Worm (Caenorhabditis elegans) whole organism, midembryonic: ENCODE data around the gene sec-31.
A peak's percentile ranks its signal among the peaks of the same experiment; 100 is the strongest.

Experiments
- T22C8.4 ChIP-seq: fragments of 200-800 bp; sonication (Bioruptor generic); IDR thresholded peaks from 2 replicates; pipeline ENCODE4 v1.3.6; 2022; ENCODE audit warnings: missing genetic modification characterization, missing compliant biosample characterization
- cog-1 ChIP-seq: sonication (generic microtip); optimal IDR thresholded peaks from 2 replicates; lab custom pipeline; 2016; ENCODE audit warnings: missing genetic modification characterization, missing compliant biosample characterization
- flt-1 ChIP-seq: fragments of 200-800 bp; sonication (Bioruptor generic); IDR thresholded peaks from 2 replicates; pipeline ENCODE4 v1.3.6; 2022; ENCODE audit warnings: missing genetic modification characterization, missing compliant biosample characterization
- klf-2 ChIP-seq: fragments of 200-800 bp; sonication (Bioruptor generic); conservative IDR thresholded peaks from 2 replicates; pipeline ENCODE4 v1.3.6; 2022; ENCODE audit warnings: missing genetic modification reagents, missing genetic modification characterization, missing compliant biosample characterization
- med-1 ChIP-seq: sonication (generic microtip); optimal IDR thresholded peaks from 2 replicates; lab custom pipeline; 2017; ENCODE audit warnings: missing genetic modification characterization, mild to moderate bottlenecking, missing compliant biosample characterization, antibody characterized with exemption, missing genetic modification reagents; ENCODE audit not compliant: insufficient read depth
- ref-1 ChIP-seq: fragments of 200-800 bp; sonication (Bioruptor generic); conservative IDR thresholded peaks from 2 replicates; pipeline ENCODE4 v1.3.6; 2022; ENCODE audit warnings: missing genetic modification reagents, missing genetic modification characterization, missing compliant biosample characterization
- tab-1 ChIP-seq: fragments of 200-800 bp; sonication (Bioruptor generic); IDR thresholded peaks from 2 replicates; pipeline ENCODE4 v1.3.6; 2022; ENCODE audit warnings: missing genetic modification characterization, missing compliant biosample characterization
- ztf-23 ChIP-seq: fragments of 200-800 bp; sonication (Bioruptor generic); IDR thresholded peaks from 2 replicates; pipeline ENCODE4 v1.3.6; 2022; ENCODE audit warnings: missing genetic modification reagents, missing genetic modification characterization, missing compliant biosample characterization
- ztf-29 ChIP-seq: fragments of 200-800 bp; sonication (Bioruptor generic); IDR thresholded peaks from 2 replicates; pipeline ENCODE4 v1.3.6; 2022; ENCODE audit warnings: missing genetic modification reagents, missing genetic modification characterization, missing compliant biosample characterization

sec-31 gene

DNA sequence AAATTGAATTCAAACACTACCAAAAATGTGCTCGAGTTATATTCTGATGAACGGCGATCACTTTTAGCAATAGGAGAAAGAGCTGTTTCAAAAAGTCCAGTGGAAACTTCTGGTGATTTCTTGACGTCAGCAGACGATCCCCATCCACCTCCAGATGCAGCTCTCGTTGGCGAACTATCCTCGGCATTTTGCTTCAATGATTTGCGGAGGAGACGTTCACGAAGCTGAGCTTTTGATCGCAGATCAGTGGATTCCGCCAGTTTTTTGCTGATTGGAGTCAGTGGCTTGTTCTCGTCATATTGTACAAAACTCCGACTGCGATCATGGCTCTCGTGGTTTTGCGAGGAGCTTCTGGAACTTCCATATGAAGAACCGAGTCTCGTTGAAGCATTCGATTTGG lies 35.4 kb downstream of the sec-31 start:
- TF ChIP-seq tab-1 (GFP tag; lab: Robert Waterston, UW) (no peak), cog-1 (tag; lab: Kevin White, UChicago) (no peak), ref-1 (GFP tag; lab: Robert Waterston, UW) (no peak), med-1 (GFP tag; lab: Kevin White, UChicago) (no peak), ztf-23 (GFP tag; lab: Robert Waterston, UW) (no peak), flt-1 (GFP tag; lab: Robert Waterston, UW) (no peak), T22C8.4 (GFP tag; lab: Robert Waterston, UW) (no peak), ztf-29 (GFP tag; lab: Robert Waterston, UW) (no peak), klf-2 (no peak)

DNA sequence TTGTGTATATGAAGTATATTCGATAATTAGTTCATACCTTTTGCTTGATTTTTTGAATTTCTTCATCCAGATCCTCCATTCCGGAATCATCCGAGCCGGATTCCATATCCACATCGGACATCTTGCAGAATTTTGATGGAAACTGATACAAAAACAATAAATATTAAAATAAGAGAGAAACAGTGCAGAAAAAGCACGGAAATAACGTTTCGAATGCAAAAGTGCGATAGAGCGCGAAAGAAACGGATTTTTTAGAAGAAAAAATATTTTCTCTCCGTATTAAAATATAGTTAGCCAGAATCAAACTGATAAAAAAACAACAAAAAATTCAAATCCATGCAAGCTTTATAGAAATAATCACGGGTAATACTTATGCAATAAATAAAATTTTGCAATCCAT lies 38.8 kb downstream of the sec-31 start, which contains the start of gene sart-3:
TSS of gene sart-3 (minus strand) at position 219 of the 400 bp plus-strand sequence.
- TF ChIP-seq tab-1 (GFP tag; lab: Robert Waterston, UW), result no peak
- no peak for TF ChIP-seq med-1 (GFP tag; lab: Kevin White, UChicago)
- TF ChIP-seq flt-1 (GFP tag; lab: Robert Waterston, UW), result no peak
- TF ChIP-seq ref-1 (GFP tag; lab: Robert Waterston, UW), result no peak
- no peak for TF ChIP-seq T22C8.4 (GFP tag; lab: Robert Waterston, UW)
- TF ChIP-seq ztf-23 (GFP tag; lab: Robert Waterston, UW), result no peak

DNA sequence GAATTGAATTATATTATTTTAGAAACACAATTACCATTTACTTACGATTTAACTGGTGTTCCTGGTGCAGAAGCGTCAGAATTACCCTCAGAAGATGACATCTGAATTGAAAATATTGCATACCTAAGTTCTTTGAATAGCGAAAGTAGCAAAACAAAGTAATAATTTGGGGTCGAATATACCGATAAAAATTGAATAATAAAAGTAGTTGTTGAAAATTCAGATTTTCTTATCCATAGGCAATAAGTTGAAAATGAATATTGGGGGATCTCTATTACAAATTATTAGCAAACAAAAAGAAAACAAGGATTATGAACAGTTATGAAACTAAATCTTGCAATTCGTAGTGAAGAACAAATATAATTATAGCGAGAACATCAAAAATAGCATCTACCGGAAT lies 42.3 kb downstream of the sec-31 start, which contains the start of gene leo-1:
TSS of gene leo-1 (minus strand) at position 101 of the 400 bp plus-strand sequence.
- TF ChIP-seq ztf-29 (GFP tag; lab: Robert Waterston, UW) (no peak), klf-2 (no peak), flt-1 (GFP tag; lab: Robert Waterston, UW) (no peak), tab-1 (GFP tag; lab: Robert Waterston, UW) (no peak), ztf-23 (GFP tag; lab: Robert Waterston, UW) (no peak), T22C8.4 (GFP tag; lab: Robert Waterston, UW) (no peak), ref-1 (GFP tag; lab: Robert Waterston, UW) (no peak)

DNA sequence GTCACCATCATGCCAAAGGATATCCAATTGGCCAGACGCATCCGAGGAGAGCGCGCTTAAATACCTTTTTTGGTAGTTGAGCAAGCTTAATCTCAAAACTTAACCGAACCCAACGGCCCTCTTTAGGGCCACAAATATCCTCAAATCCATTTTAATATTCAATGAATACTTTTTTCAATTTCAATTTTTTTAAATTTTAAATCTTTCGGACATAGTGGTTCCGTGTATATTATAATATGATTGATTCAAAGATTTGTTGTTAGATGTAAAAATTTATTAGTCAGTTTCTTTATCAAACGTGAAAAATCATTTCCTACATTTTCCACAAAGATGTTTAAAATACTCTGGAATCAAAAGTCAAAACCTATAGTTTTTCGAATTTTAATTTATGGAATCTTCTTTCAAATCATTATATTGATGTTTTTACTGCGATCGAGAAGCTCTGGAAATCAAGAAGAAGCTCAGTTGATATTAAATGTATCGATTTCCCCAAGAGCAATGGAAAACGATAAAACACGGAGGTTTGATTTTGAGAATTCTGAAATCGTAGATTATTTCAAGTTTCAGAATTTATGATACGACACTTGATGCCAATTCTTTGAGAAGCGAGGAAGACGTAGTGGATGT lies 44.5 kb downstream of the sec-31 start, which contains the start of gene B0035.21:
TSS of gene B0035.21 (plus strand) at position 322 of the 627 bp plus-strand sequence.
- TF ChIP-seq ref-1 (GFP tag; lab: Robert Waterston, UW), result no peak
- no peak for TF ChIP-seq med-1 (GFP tag; lab: Kevin White, UChicago)
- TF ChIP-seq ztf-29 (GFP tag; lab: Robert Waterston, UW), result no peak

DNA sequence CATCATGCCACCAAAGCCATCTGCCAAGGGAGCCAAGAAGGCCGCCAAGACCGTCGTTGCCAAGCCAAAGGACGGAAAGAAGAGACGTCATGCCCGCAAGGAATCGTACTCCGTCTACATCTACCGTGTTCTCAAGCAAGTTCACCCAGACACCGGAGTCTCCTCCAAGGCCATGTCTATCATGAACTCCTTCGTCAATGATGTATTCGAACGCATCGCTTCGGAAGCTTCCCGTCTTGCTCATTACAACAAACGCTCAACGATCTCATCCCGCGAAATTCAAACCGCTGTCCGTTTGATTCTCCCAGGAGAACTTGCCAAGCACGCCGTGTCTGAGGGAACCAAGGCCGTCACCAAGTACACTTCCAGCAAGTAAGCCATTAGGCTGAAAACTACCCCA lies 46.9 kb downstream of the sec-31 start, which contains the start of gene his-48:
TSS of gene his-48 (plus strand) at position 5 of the 400 bp plus-strand sequence.
- peak; percentile 38; the same call in 1 of the 2 replicates for TF ChIP-seq flt-1 (GFP tag; lab: Robert Waterston, UW)

DNA sequence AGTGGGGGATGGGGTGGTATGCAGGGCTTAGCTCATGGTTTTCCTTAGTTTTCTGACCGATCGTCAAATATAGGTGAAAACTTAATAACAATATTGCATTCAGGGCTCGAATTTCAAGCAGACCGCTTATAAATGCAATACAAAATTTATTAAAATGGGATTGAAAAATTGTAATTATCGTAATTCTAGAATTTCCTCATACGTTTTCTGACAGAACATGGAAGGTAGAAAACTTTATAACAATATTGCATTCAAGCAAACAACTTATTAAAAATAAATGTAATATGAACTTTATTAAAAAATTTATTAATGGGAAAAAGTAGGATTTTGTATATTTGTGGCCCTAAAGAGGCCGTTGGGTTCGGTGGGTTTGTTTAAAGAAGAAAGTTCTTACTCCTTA lies 47.9 kb downstream of the sec-31 start:
- no peak for TF ChIP-seq flt-1 (GFP tag; lab: Robert Waterston, UW)

DNA sequence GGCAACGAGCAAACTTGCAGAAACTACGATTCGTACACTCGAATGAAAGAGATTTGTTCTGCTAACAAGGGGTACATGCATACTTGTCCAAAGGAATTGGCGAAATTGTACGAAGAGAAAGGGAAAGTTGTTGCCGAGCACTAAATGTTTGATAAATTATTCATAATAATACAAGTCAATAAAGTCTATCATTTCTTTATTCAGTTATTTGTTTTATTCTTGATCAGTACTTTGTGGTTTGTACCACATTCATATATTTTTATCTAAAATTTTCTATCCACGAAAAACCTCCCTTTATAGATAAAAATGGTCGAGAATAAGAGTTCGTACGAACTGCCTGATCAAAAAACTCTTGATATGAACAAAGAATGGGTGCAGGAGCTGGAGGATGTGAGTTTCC lies 51.1 kb downstream of the sec-31 start, which contains the start of gene edg-1:
TSS of gene edg-1 (plus strand) at position 301 of the 400 bp plus-strand sequence.
- TF ChIP-seq med-1 (GFP tag; lab: Kevin White, UChicago), result no peak
- no peak for TF ChIP-seq tab-1 (GFP tag; lab: Robert Waterston, UW)

DNA sequence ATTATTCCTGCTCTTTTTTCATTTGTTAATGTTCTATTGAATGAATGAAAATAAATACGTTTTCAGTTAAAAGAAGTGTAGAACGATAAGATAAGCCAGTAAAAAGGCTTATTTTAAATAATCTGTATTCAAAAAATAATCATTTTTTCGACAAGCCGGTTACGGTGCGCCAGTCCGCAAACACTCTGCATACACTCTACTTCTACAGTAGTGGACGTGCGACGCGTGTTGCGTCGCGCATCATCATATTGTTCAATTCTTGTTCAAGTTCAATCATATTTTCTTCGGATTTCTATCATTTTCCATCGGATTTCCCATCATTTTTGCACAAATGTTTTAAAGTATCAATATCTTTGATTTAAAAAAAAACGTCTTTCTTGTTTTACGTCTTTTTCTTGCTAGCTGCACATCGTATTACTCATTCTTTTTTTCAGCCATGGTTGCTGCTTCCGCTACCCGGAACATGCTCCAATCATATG lies 51.7 kb downstream of the sec-31 start, which contains the start of gene B0035.18:
TSS of gene B0035.18 (plus strand) at position 429 of the 479 bp plus-strand sequence.
- TF ChIP-seq ztf-23 (GFP tag; lab: Robert Waterston, UW) (no peak), flt-1 (GFP tag; lab: Robert Waterston, UW) (no peak), klf-2 (no peak), tab-1 (GFP tag; lab: Robert Waterston, UW) (no peak), T22C8.4 (GFP tag; lab: Robert Waterston, UW) (no peak), ztf-29 (GFP tag; lab: Robert Waterston, UW) (no peak), cog-1 (tag; lab: Kevin White, UChicago) (no peak), med-1 (GFP tag; lab: Kevin White, UChicago) (no peak), ref-1 (GFP tag; lab: Robert Waterston, UW) (no peak)

DNA sequence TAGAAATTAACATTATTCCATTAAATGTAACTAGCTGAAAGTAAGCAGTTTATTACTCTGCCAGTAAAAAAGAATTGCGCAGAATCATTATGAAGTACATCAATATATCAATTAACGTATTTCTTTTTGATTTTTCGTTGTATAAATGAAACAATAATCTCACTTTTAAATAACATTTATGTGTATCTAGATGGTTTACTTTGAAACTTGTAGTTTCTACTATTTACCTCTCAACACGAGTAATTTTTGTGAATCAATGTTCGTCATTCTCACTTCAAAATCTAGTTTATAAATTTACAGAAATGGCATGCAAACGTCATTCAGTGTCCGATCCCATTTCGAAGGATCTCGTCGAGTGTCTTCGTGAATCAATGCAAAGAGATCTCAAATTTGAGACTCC lies 54.5 kb downstream of the sec-31 start, which contains the start of gene gspd-1:
TSS of gene gspd-1 (plus strand) at position 301 of the 400 bp plus-strand sequence.
- TF ChIP-seq flt-1 (GFP tag; lab: Robert Waterston, UW) (no peak), ztf-29 (GFP tag; lab: Robert Waterston, UW) (no peak), tab-1 (GFP tag; lab: Robert Waterston, UW) (no peak), klf-2 (no peak), cog-1 (tag; lab: Kevin White, UChicago) (no peak), ztf-23 (GFP tag; lab: Robert Waterston, UW) (no peak), ref-1 (GFP tag; lab: Robert Waterston, UW) (no peak), T22C8.4 (GFP tag; lab: Robert Waterston, UW) (no peak), med-1 (GFP tag; lab: Kevin White, UChicago) (no peak)

DNA sequence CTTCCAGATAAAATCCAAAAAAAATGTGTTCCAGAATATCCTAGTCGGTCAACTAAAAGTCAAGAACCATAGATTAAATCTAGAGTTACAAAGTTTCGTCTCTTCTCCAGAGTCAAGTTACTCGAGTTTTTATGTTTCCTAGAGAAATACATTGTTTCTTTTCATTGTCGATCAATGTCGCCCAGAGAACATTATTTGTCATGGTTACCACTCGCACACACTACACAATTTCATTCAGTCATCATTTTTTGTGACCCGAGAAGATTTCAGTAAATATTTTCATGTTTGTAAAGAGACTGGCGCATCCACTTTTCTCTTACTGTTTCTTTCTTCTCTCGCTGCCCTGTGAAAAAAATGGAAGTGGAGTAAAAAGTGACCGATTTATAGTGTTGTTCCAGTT lies 55.0 kb downstream of the sec-31 start:
- TF ChIP-seq cog-1 (tag; lab: Kevin White, UChicago), result no peak
- TF ChIP-seq med-1 (GFP tag; lab: Kevin White, UChicago), result no peak
- TF ChIP-seq ztf-29 (GFP tag; lab: Robert Waterston, UW), result no peak
- no peak for TF ChIP-seq flt-1 (GFP tag; lab: Robert Waterston, UW)
- no peak for TF ChIP-seq klf-2
- TF ChIP-seq ref-1 (GFP tag; lab: Robert Waterston, UW), result no peak
- TF ChIP-seq tab-1 (GFP tag; lab: Robert Waterston, UW), result no peak
- TF ChIP-seq ztf-23 (GFP tag; lab: Robert Waterston, UW), result no peak
- no peak for TF ChIP-seq T22C8.4 (GFP tag; lab: Robert Waterston, UW)
